Worm (Caenorhabditis elegans) whole organism, late embryonic: Measurements from ENCODE around the gene F07C6.4.

Experiments used
- ceh-31 ChIP-seq: sonication (generic microtip); optimal IDR thresholded peaks from 2 replicates; lab custom pipeline; 2016; ENCODE audit warnings: missing genetic modification characterization, missing compliant biosample characterization
- ceh-34 ChIP-seq: sonication (generic microtip); optimal IDR thresholded peaks from 2 replicates; lab custom pipeline; 2016; ENCODE audit warnings: mild to moderate bottlenecking, missing genetic modification characterization, missing compliant biosample characterization
- elt-2 ChIP-seq: sonication (generic microtip); optimal IDR thresholded peaks from 2 replicates; lab custom pipeline; 2016; ENCODE audit warnings: missing genetic modification reagents, missing genetic modification characterization, missing compliant biosample characterization
- hlh-30 ChIP-seq: sonication (generic microtip); optimal IDR thresholded peaks from 2 replicates; lab custom pipeline; 2017; ENCODE audit warnings: antibody characterized with exemption, missing genetic modification characterization, missing compliant biosample characterization; ENCODE audit not compliant: insufficient read depth
- lin-11 ChIP-seq: fragments of 200-800 bp; sonication (Bioruptor generic); optimal IDR thresholded peaks from 2 replicates; lab custom pipeline; 2018; ENCODE audit warnings: mild to moderate bottlenecking, missing genetic modification characterization, missing compliant biosample characterization
- nfya-1 ChIP-seq: sonication (generic microtip); optimal IDR thresholded peaks from 2 replicates; lab custom pipeline; 2017; ENCODE audit warnings: missing genetic modification characterization, mild to moderate bottlenecking, missing compliant biosample characterization, antibody characterized with exemption, moderate library complexity
- nhr-11 ChIP-seq: fragments of 150-350 bp; optimal IDR thresholded peaks from 2 replicates; lab custom pipeline; 2014; ENCODE audit warnings: missing biosample characterization, missing genetic modification characterization
- pag-3 ChIP-seq: sonication (generic microtip); optimal IDR thresholded peaks from 2 replicates; lab custom pipeline; 2016; ENCODE audit warnings: missing compliant biosample characterization, missing genetic modification characterization, borderline replicate concordance
- pha-4 ChIP-seq: fragments of 150-350 bp; optimal IDR thresholded peaks from 2 replicates; lab custom pipeline; 2018; ENCODE audit warnings: missing biosample characterization, missing genetic modification reagents, missing genetic modification characterization
- pros-1 ChIP-seq: fragments of 150-350 bp; optimal IDR thresholded peaks from 2 replicates; lab custom pipeline; 2014; ENCODE audit warnings: missing biosample characterization, missing genetic modification reagents, missing genetic modification characterization
- sox-4 ChIP-seq: sonication (generic microtip); optimal IDR thresholded peaks from 2 replicates; lab custom pipeline; 2017; ENCODE audit warnings: mild to moderate bottlenecking, missing genetic modification characterization, inconsistent platforms, missing compliant biosample characterization

DNA sequence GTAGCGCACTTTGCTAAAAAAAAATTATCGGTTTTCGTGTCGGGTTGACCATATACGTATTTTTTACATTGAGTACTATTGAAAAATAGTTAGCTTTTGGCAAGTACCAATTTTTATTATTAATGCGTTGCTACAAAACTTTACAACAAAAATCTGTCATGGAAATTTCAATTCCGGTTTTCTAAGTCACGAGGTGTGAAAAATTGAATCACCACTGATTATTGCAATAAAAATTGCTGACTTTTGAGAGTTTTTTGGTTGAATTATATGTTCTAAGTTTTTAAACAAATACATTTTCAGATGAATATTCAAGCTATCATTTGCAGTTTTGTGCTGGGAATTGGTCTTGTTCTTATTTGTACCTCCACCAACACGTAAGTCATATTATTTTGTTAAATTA lies 14.9 kb upstream of the F07C6.4 start, which contains the start of gene F07C6.2:
- TF ChIP-seq pros-1 (tag; lab: Kevin White, UChicago) (no peak), pha-4 (tag; lab: Kevin White, UChicago) (no peak), hlh-30 (tag; lab: Kevin White, UChicago) (no peak), nfya-1 (tag; lab: Kevin White, UChicago) (no peak), sox-4 (no peak), ceh-31 (no peak), nhr-11 (no peak), ceh-34 (no peak), pag-3 (tag; lab: Kevin White, UChicago) (no peak), lin-11 (tag; lab: Kevin White, UChicago) (no peak), elt-2 (tag; lab: Kevin White, UChicago) (no peak)
